Fruit fly (Drosophila melanogaster): ENCODE results near the gene CG46193.
"Not testable (repeated sequence)": the region's sequence is repeated elsewhere in the genome, so short reads cannot be mapped to it uniquely, and the experiment has no call there.

Gene CG46193

dm6 chrY:3262880-3263279, at the start of gene CG46193:
Gene CG46193 (plus strand): TSS chrY:3263180.
- not testable (repeated sequence) for TF ChIP-seq noc (tag; optimal IDR thresholded peaks at IDR 0.05)

dm6 chrY:3215755-3216154, 47.2 kb upstream of the CG46193 start, which contains the start of gene CG46191:
Gene CG46191 (minus strand): TSS chrY:3215855.
- not testable (repeated sequence) for TF ChIP-seq noc (tag; optimal IDR thresholded peaks at IDR 0.05)

- not testable (repeated sequence) for TF ChIP-seq noc (tag; optimal IDR thresholded peaks at IDR 0.05)
Observed at dm6 chrY:3253257-3253656, 9.7 kb upstream of the CG46193 start, which contains the start of gene CG46192. Gene CG46192 (minus strand): TSS chrY:3253357.

dm6 chrY:3284639-3285038, 21.7 kb downstream of the CG46193 start, which contains the start of gene Mst77Y-4:
Gene Mst77Y-4 (plus strand): TSS chrY:3284939.
- not testable (repeated sequence) for TF ChIP-seq noc (tag; optimal IDR thresholded peaks at IDR 0.05)

dm6 chrY:3288909-3289308, 25.9 kb downstream of the CG46193 start, which contains the start of gene CG45764:
Gene CG45764 (plus strand): TSS chrY:3289209.
- TF ChIP-seq noc (tag; optimal IDR thresholded peaks at IDR 0.05): not testable (repeated sequence)
